Worm (Caenorhabditis elegans) whole organism, young adult: Measurements from ENCODE around the gene rbm-42.

Experiments used
- B0019.2 ChIP-seq: fragments of 200-800 bp; sonication (Bioruptor generic); conservative IDR thresholded peaks from 2 replicates; pipeline ENCODE4 v1.3.6; 2022; ENCODE audit warnings: missing genetic modification reagents, missing genetic modification characterization, missing compliant biosample characterization
- C06A6.2 ChIP-seq: fragments of 200-800 bp; sonication (Bioruptor generic); conservative IDR thresholded peaks from 2 replicates; pipeline ENCODE4 v1.3.6; 2022; ENCODE audit warnings: missing genetic modification characterization, missing compliant biosample characterization
- C17E4.6 ChIP-seq: fragments of 200-800 bp; sonication (Bioruptor generic); IDR thresholded peaks from 2 replicates; pipeline ENCODE4 v1.3.6; 2022; ENCODE audit warnings: missing genetic modification reagents, missing genetic modification characterization, missing compliant biosample characterization
- D2030.7 ChIP-seq: fragments of 200-800 bp; sonication (Bioruptor generic); IDR thresholded peaks from 2 replicates; pipeline ENCODE4 v1.3.6; 2022; ENCODE audit warnings: missing genetic modification reagents, missing genetic modification characterization, missing compliant biosample characterization
- F23B12.7 ChIP-seq: sonication (generic microtip); optimal IDR thresholded peaks from 2 replicates; lab custom pipeline; 2017; ENCODE audit warnings: missing genetic modification characterization, mild to moderate bottlenecking, missing compliant biosample characterization, antibody characterized with exemption, moderate library complexity; ENCODE audit not compliant: insufficient read depth
- F33H1.4 ChIP-seq: fragments of 200-800 bp; sonication (Bioruptor generic); IDR thresholded peaks from 2 replicates; pipeline ENCODE4 v1.3.6; 2022; ENCODE audit warnings: missing genetic modification reagents, missing genetic modification characterization, missing compliant biosample characterization
- F37B4.10 ChIP-seq: fragments of 200-800 bp; sonication (Bioruptor generic); IDR thresholded peaks from 2 replicates; pipeline ENCODE4 v1.3.6; 2022; ENCODE audit warnings: missing genetic modification characterization, missing compliant biosample characterization
- F49E8.2 ChIP-seq: sonication (generic microtip); optimal IDR thresholded peaks from 3 replicates; lab custom pipeline; 2017; ENCODE audit warnings: missing genetic modification characterization, mild to moderate bottlenecking, missing compliant biosample characterization, antibody characterized with exemption, moderate library complexity; ENCODE audit not compliant: insufficient read depth
- K11D2.4 ChIP-seq: fragments of 200-800 bp; sonication (Bioruptor generic); IDR thresholded peaks from 2 replicates; pipeline ENCODE4 v1.3.6; 2022; ENCODE audit warnings: missing genetic modification reagents, missing genetic modification characterization, missing compliant biosample characterization
- T07F8.4 ChIP-seq: sonication (generic microtip); optimal IDR thresholded peaks from 2 replicates; lab custom pipeline; 2016; ENCODE audit warnings: mild to moderate bottlenecking, missing genetic modification characterization, moderate library complexity, missing compliant biosample characterization
- T26A5.8 ChIP-seq: sonication (generic microtip); optimal IDR thresholded peaks from 2 replicates; lab custom pipeline; 2016; ENCODE audit warnings: missing genetic modification characterization, missing compliant biosample characterization
- Y53F4B.3 ChIP-seq: fragments of 200-800 bp; sonication (Bioruptor generic); IDR thresholded peaks from 2 replicates; pipeline ENCODE4 v1.3.6; 2022; ENCODE audit warnings: missing genetic modification reagents, missing genetic modification characterization, missing compliant biosample characterization
- Y79H2A.3 ChIP-seq: fragments of 200-800 bp; sonication (Bioruptor generic); conservative IDR thresholded peaks from 2 replicates; pipeline ENCODE4 v1.3.6; 2022; ENCODE audit warnings: missing genetic modification reagents, missing genetic modification characterization, missing compliant biosample characterization
- ZK185.1 ChIP-seq: sonication (generic microtip); optimal IDR thresholded peaks from 2 replicates; lab custom pipeline; 2016; ENCODE audit warnings: mild to moderate bottlenecking, missing genetic modification characterization, missing compliant biosample characterization; ENCODE audit not compliant: poor library complexity, severe bottlenecking
- aptf-2 ChIP-seq: fragments of 200-800 bp; sonication (Bioruptor generic); conservative IDR thresholded peaks from 2 replicates; pipeline ENCODE4 v1.3.6; 2022; ENCODE audit warnings: missing genetic modification reagents, missing genetic modification characterization, missing compliant biosample characterization
- aptf-3 ChIP-seq: fragments of 200-800 bp; sonication (Bioruptor generic); IDR thresholded peaks from 2 replicates; pipeline ENCODE4 v1.3.6; 2022; ENCODE audit warnings: missing genetic modification characterization, missing compliant biosample characterization
- atf-7 ChIP-seq: sonication (generic microtip); optimal IDR thresholded peaks from 2 replicates; lab custom pipeline; 2017; ENCODE audit warnings: mild to moderate bottlenecking, missing genetic modification characterization, missing compliant biosample characterization
- attf-6 ChIP-seq: fragments of 200-800 bp; sonication (Bioruptor generic); IDR thresholded peaks from 2 replicates; pipeline ENCODE4 v1.3.6; 2022; ENCODE audit warnings: missing genetic modification reagents, missing genetic modification characterization, missing compliant biosample characterization
- bed-1 ChIP-seq: fragments of 200-800 bp; sonication (Bioruptor generic); IDR thresholded peaks from 2 replicates; pipeline ENCODE4 v1.3.6; 2022; ENCODE audit warnings: missing genetic modification reagents, missing genetic modification characterization, missing compliant biosample characterization
- cebp-1 ChIP-seq, 2 experiments: fragments of 200-800 bp in 1 of 2; sonication (Bioruptor generic) in 1 of 2; sonication (generic microtip) in 1 of 2; IDR thresholded peaks in 1 of 2; optimal IDR thresholded peaks in 1 of 2; 2 replicates each; pipeline versions ENCODE4 v1.3.6 to Lab custom; 2017 to 2022; ENCODE audit warnings: missing compliant biosample characterization in 2 of 2, missing genetic modification characterization in 2 of 2, mild to moderate bottlenecking in 1 of 2, missing genetic modification reagents in 1 of 2, moderate library complexity in 1 of 2
- dpff-1 ChIP-seq: sonication (generic microtip); optimal IDR thresholded peaks from 2 replicates; lab custom pipeline; 2017; ENCODE audit warnings: mild to moderate bottlenecking, missing genetic modification characterization, missing compliant biosample characterization
- egl-18 ChIP-seq: fragments of 200-800 bp; sonication (Bioruptor generic); IDR thresholded peaks from 2 replicates; pipeline ENCODE4 v1.3.6; 2022; ENCODE audit warnings: missing genetic modification reagents, missing genetic modification characterization, missing compliant biosample characterization
- egl-44 ChIP-seq: fragments of 200-800 bp; sonication (Bioruptor generic); IDR thresholded peaks from 2 replicates; pipeline ENCODE4 v1.3.6; 2022; ENCODE audit warnings: missing genetic modification reagents, missing genetic modification characterization, missing compliant biosample characterization
- ekl-4 ChIP-seq: fragments of 200-800 bp; sonication (Bioruptor generic); IDR thresholded peaks from 2 replicates; pipeline ENCODE4 v1.3.6; 2022; ENCODE audit warnings: missing genetic modification reagents, missing genetic modification characterization, missing compliant biosample characterization
- fkh-3 ChIP-seq: sonication (generic microtip); optimal IDR thresholded peaks from 2 replicates; lab custom pipeline; 2016; ENCODE audit warnings: mild to moderate bottlenecking, missing genetic modification characterization, missing compliant biosample characterization
- him-1 ChIP-seq: sonication (generic microtip); optimal IDR thresholded peaks from 2 replicates; lab custom pipeline; 2016; ENCODE audit warnings: missing genotype, missing genetic modification reagents, missing genetic modification characterization, missing compliant biosample characterization
- hlh-12 ChIP-seq: sonication (generic microtip); optimal IDR thresholded peaks from 2 replicates; lab custom pipeline; 2016; ENCODE audit warnings: missing genetic modification characterization, missing compliant biosample characterization
- hmg-20 ChIP-seq: fragments of 200-800 bp; sonication (Bioruptor generic); IDR thresholded peaks from 2 replicates; pipeline ENCODE4 v1.3.6; 2022; ENCODE audit warnings: missing genetic modification reagents, missing genetic modification characterization, missing compliant biosample characterization
- hrde-1 ChIP-seq: sonication (generic microtip); optimal IDR thresholded peaks from 2 replicates; lab custom pipeline; 2016; ENCODE audit warnings: missing genetic modification characterization, mild to moderate bottlenecking, missing compliant biosample characterization, moderate library complexity, missing genotype, missing genetic modification reagents, borderline replicate concordance
- hsf-1 ChIP-seq: fragments of 200-800 bp; sonication (Bioruptor generic); IDR thresholded peaks from 2 replicates; pipeline ENCODE4 v1.3.6; 2022; ENCODE audit warnings: missing genetic modification reagents, missing genetic modification characterization, missing compliant biosample characterization
- lag-1 ChIP-seq: fragments of 200-800 bp; sonication (Bioruptor generic); IDR thresholded peaks from 2 replicates; pipeline ENCODE4 v1.3.6; 2022; ENCODE audit warnings: missing genetic modification reagents, missing genetic modification characterization, missing compliant biosample characterization
- let-526 ChIP-seq: fragments of 200-800 bp; sonication (Bioruptor generic); IDR thresholded peaks from 2 replicates; pipeline ENCODE4 v1.3.6; 2022; ENCODE audit warnings: missing genetic modification reagents, missing genetic modification characterization, missing compliant biosample characterization
- let-607 ChIP-seq, 2 experiments: fragments of 200-800 bp in 1 of 2; sonication (Bioruptor generic) in 1 of 2; sonication (generic microtip) in 1 of 2; optimal IDR thresholded peaks; 2 replicates each; lab custom pipeline; 2016 to 2018; ENCODE audit warnings: mild to moderate bottlenecking in 2 of 2, missing compliant biosample characterization in 2 of 2, missing genetic modification characterization in 2 of 2, moderate library complexity in 2 of 2, missing genotype in 1 of 2
- lin-40 ChIP-seq: sonication (generic microtip); optimal IDR thresholded peaks from 2 replicates; lab custom pipeline; 2016; ENCODE audit warnings: missing genetic modification characterization, mild to moderate bottlenecking, missing compliant biosample characterization, missing genotype, missing genetic modification reagents
- madf-3 ChIP-seq: fragments of 200-800 bp; sonication (Bioruptor generic); IDR thresholded peaks from 2 replicates; pipeline ENCODE4 v1.3.6; 2022; ENCODE audit warnings: missing genetic modification reagents, missing genetic modification characterization, missing compliant biosample characterization
- madf-8 ChIP-seq: fragments of 200-800 bp; sonication (Bioruptor generic); conservative IDR thresholded peaks from 2 replicates; pipeline ENCODE4 v1.3.6; 2022; ENCODE audit warnings: missing genetic modification reagents, missing genetic modification characterization, missing compliant biosample characterization
- mcd-1 ChIP-seq: fragments of 200-800 bp; sonication (Bioruptor generic); IDR thresholded peaks from 2 replicates; pipeline ENCODE4 v1.3.6; 2022; ENCODE audit warnings: missing genetic modification reagents, missing genetic modification characterization, missing compliant biosample characterization
- mel-28 ChIP-seq: sonication (generic microtip); optimal IDR thresholded peaks from 2 replicates; lab custom pipeline; 2016; ENCODE audit warnings: borderline replicate concordance, mild to moderate bottlenecking, missing genetic modification characterization, missing compliant biosample characterization
- mes-4 ChIP-seq: sonication (generic microtip); optimal IDR thresholded peaks from 2 replicates; lab custom pipeline; 2016; ENCODE audit warnings: missing genotype, missing genetic modification characterization, missing compliant biosample characterization
- nfya-1 ChIP-seq: sonication (generic microtip); optimal IDR thresholded peaks from 2 replicates; lab custom pipeline; 2017; ENCODE audit warnings: antibody characterized with exemption, missing compliant biosample characterization, missing genetic modification characterization, borderline replicate concordance; ENCODE audit not compliant: insufficient read depth
- rpc-1 ChIP-seq, 2 experiments: fragments of 150-350 bp in 1 of 2; sonication (generic microtip) in 1 of 2; optimal IDR thresholded peaks; 2 replicates each; lab custom pipeline; 2014 to 2018; ENCODE audit warnings: missing biosample characterization in 1 of 2, missing genetic modification characterization in 1 of 2, missing genetic modification reagents in 1 of 2, missing genotype in 1 of 2
- snpc-1.1 ChIP-seq: sonication (generic microtip); optimal IDR thresholded peaks from 2 replicates; lab custom pipeline; 2017; ENCODE audit warnings: missing genetic modification characterization, mild to moderate bottlenecking, missing compliant biosample characterization, antibody characterized with exemption, moderate library complexity, missing genotype, missing genetic modification reagents; ENCODE audit not compliant: insufficient read depth
- somi-1 ChIP-seq: fragments of 200-800 bp; sonication (Bioruptor generic); optimal IDR thresholded peaks from 2 replicates; lab custom pipeline; 2018; ENCODE audit warnings: mild to moderate bottlenecking, missing genetic modification characterization, missing compliant biosample characterization
- tbp1 ChIP-seq: fragments of 200-800 bp; sonication (Bioruptor generic); optimal IDR thresholded peaks from 2 replicates; lab custom pipeline; 2018; ENCODE audit warnings: mild to moderate bottlenecking, missing genetic modification characterization, missing compliant biosample characterization
- zim-3 ChIP-seq: sonication (generic microtip); optimal IDR thresholded peaks from 2 replicates; lab custom pipeline; 2017; ENCODE audit warnings: mild to moderate bottlenecking, missing genetic modification characterization, moderate library complexity, missing compliant biosample characterization
- ztf-22 ChIP-seq: fragments of 200-800 bp; sonication (Bioruptor generic); optimal IDR thresholded peaks from 2 replicates; lab custom pipeline; 2018; ENCODE audit warnings: mild to moderate bottlenecking, missing genetic modification characterization, moderate library complexity, missing compliant biosample characterization

rbm-42 gene

ce11 chrIII:5202641-5203040, 49.6 kb upstream of the rbm-42 start (continued):
- TF ChIP-seq egl-18 (GFP tag; lab: Robert Waterston, UW) = no peak
- TF ChIP-seq D2030.7 = no peak
- no peak for TF ChIP-seq F23B12.7 (tag; lab: Kevin White, UChicago)
- no peak for TF ChIP-seq rpc-1 (optimal IDR thresholded peaks at IDR 0.05; lab: Kevin White, UChicago)
- TF ChIP-seq rpc-1 (tag; optimal IDR thresholded peaks at IDR 0.05; lab: Kevin White, UChicago) = no peak
- TF ChIP-seq F49E8.2 (tag; lab: Kevin White, UChicago) = no peak
- no peak for TF ChIP-seq K11D2.4 (GFP tag; lab: Robert Waterston, UW)
- TF ChIP-seq mes-4 (tag; lab: Kevin White, UChicago) = no peak
- no peak for TF ChIP-seq F37B4.10 (GFP tag; lab: Robert Waterston, UW)
- no peak for TF ChIP-seq hlh-12
- no peak for TF ChIP-seq mel-28 (tag; lab: Kevin White, UChicago)
- no peak for TF ChIP-seq Y53F4B.3

ce11 chrIII:5201267-5201666, 48.2 kb upstream of the rbm-42 start:
- TF ChIP-seq lag-1 (GFP tag; lab: Robert Waterston, UW) = no peak
- no peak for TF ChIP-seq ZK185.1
- TF ChIP-seq cebp-1 (GFP tag; IDR thresholded peaks at IDR 0.05; lab: Robert Waterston, UW) = no peak
- TF ChIP-seq cebp-1 (tag; optimal IDR thresholded peaks at IDR 0.05; lab: Kevin White, UChicago) = peak; percentile 37
- TF ChIP-seq let-607 (tag; optimal IDR thresholded peaks at IDR 0.05; lab: Kevin White, UChicago) = no peak
- no peak for TF ChIP-seq dpff-1 (tag; lab: Kevin White, UChicago)
- no peak for TF ChIP-seq hrde-1
- no peak for TF ChIP-seq bed-1
- TF ChIP-seq snpc-1.1 (tag; lab: Kevin White, UChicago) = no peak
- no peak for TF ChIP-seq attf-6 (GFP tag; lab: Robert Waterston, UW)
- no peak for TF ChIP-seq fkh-3
- TF ChIP-seq hsf-1 (GFP tag; lab: Robert Waterston, UW) = no peak
- TF ChIP-seq atf-7 (tag; lab: Kevin White, UChicago) = peak; percentile 35
- TF ChIP-seq hmg-20 (GFP tag; lab: Robert Waterston, UW) = no peak
- TF ChIP-seq T07F8.4 (tag; lab: Kevin White, UChicago) = no peak
- no peak for TF ChIP-seq let-526
- peak; percentile 11 for TF ChIP-seq tbp1 (GFP tag; lab: Kevin White, UChicago)
- no peak for TF ChIP-seq C06A6.2 (GFP tag; lab: Robert Waterston, UW)
- TF ChIP-seq aptf-2 (GFP tag; lab: Robert Waterston, UW) = no peak
- no peak for TF ChIP-seq somi-1 (GFP tag; lab: Kevin White, UChicago)
- no peak for TF ChIP-seq aptf-3 (GFP tag; lab: Robert Waterston, UW)
- TF ChIP-seq zim-3 (tag; lab: Kevin White, UChicago) = no peak
- no peak for TF ChIP-seq Y79H2A.3 (GFP tag; lab: Robert Waterston, UW)
- no peak for TF ChIP-seq C17E4.6 (GFP tag; lab: Robert Waterston, UW)
- no peak for TF ChIP-seq lin-40 (tag; lab: Kevin White, UChicago)
- TF ChIP-seq egl-44 (GFP tag; lab: Robert Waterston, UW) = no peak
- TF ChIP-seq ekl-4 (GFP tag; lab: Robert Waterston, UW) = no peak
- no peak for TF ChIP-seq mcd-1
- no peak for TF ChIP-seq B0019.2
- TF ChIP-seq F23B12.7 (tag; lab: Kevin White, UChicago) = no peak
- TF ChIP-seq madf-3 (GFP tag; lab: Robert Waterston, UW) = no peak
- no peak for TF ChIP-seq ztf-22 (GFP tag; lab: Kevin White, UChicago)
- no peak for TF ChIP-seq F33H1.4
- TF ChIP-seq him-1 = no peak
- TF ChIP-seq madf-8 = no peak
- no peak for TF ChIP-seq T26A5.8 (tag; lab: Kevin White, UChicago)
- no peak for TF ChIP-seq nfya-1 (tag; lab: Kevin White, UChicago)
- no peak for TF ChIP-seq D2030.7
